Worm (Caenorhabditis elegans): Measurements from ENCODE around the gene T16G12.9.

Gene T16G12.9

DNA sequence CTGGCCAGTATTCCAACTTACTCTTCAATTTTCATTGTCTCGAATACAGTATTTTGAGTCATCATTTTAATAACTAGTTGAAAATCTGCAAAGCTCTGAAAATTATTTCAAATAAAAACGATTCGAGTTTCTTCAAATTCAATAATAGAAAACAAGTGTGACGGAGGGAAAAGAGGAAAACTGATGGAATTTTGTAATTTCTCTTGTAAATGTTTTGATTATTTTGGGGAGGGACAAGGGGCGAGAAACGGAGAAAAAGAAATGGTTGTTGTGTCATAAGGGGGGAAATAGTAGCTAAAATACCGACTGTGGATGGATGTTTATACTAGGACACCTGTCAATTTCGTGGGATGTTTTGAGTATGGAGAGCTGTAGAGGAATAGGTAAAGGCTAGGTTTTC, at the start of gene T16G12.9:
Gene T16G12.9, minus strand, starts transcription at position 101 of the 400 bp plus-strand sequence.
- no peak for TF ChIP-seq Y67H2A.10 (GFP tag; conservative IDR thresholded peaks at IDR 0.05)
- TF ChIP-seq bed-1 (GFP tag; IDR thresholded peaks at IDR 0.05): no peak
- no peak for TF ChIP-seq ceh-58 (GFP tag; IDR thresholded peaks at IDR 0.05)
- no peak for TF ChIP-seq mes-4 (tag; optimal IDR thresholded peaks at IDR 0.05)
- TF ChIP-seq egl-18 (GFP tag; IDR thresholded peaks at IDR 0.05): no peak
- TF ChIP-seq nhr-80 (tag; optimal IDR thresholded peaks at IDR 0.05): no peak
- TF ChIP-seq Y56A3A.18 (GFP tag; IDR thresholded peaks at IDR 0.05): no peak
- no peak for TF ChIP-seq F33H1.4 (GFP tag; IDR thresholded peaks at IDR 0.05)
- TF ChIP-seq ztf-28 (GFP tag; IDR thresholded peaks at IDR 0.05): no peak
- no peak for TF ChIP-seq ztf-25 (GFP tag; IDR thresholded peaks at IDR 0.05)
- TF ChIP-seq unc-62 (GFP tag; optimal IDR thresholded peaks at IDR 0.05): no peak

DNA sequence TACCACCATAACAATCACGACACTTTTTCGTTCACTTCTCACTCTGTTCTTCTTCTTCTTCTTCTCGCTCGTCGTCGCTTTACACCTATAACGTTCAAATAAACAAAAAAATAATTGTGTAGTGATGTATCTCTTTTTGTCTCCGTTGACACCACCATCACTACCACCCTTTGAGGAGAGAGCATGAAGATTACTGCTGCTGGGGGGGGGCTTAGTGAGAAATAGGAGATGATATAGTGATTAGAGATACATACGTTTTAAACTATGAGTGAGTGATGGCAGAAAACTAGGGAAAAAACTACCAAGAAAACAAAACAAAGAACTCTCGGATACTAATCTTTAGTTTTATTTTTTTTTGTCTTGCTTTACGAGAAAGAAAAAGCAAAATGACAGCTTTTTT, 48.3 kb upstream of the T16G12.9 start:
- TF ChIP-seq snpc-4 (GFP tag; optimal IDR thresholded peaks at IDR 0.05): no peak
- no peak for TF ChIP-seq snpc-4 (tag; optimal IDR thresholded peaks at IDR 0.05)
- no peak for TF ChIP-seq K11D2.4 (GFP tag; IDR thresholded peaks at IDR 0.05)
- TF ChIP-seq efl-1 (GFP tag; optimal IDR thresholded peaks at IDR 0.05): no peak
- TF ChIP-seq F55B11.4 (tag; optimal IDR thresholded peaks at IDR 0.05; ENCODE audit: borderline replicate concordance, insufficient read depth): no peak
- no peak for TF ChIP-seq unc-130 (GFP tag; optimal IDR thresholded peaks at IDR 0.05)
- TF ChIP-seq K12H6.12 (tag; optimal IDR thresholded peaks at IDR 0.05): no peak
- TF ChIP-seq repo-1 (tag; optimal IDR thresholded peaks at IDR 0.05): no peak
- TF ChIP-seq madf-6 (GFP tag; IDR thresholded peaks at IDR 0.05): no peak
- TF ChIP-seq T26A5.8 (tag; optimal IDR thresholded peaks at IDR 0.05): no peak
- TF ChIP-seq chd-7 (tag; optimal IDR thresholded peaks at IDR 0.05): no peak

ce11 chrIII:10123586-10124233, 45.7 kb upstream of the T16G12.9 start, which contains the start of gene ttll-4:
Gene ttll-4 (plus strand): TSS chrIII:10124183.
- TF ChIP-seq Y95B8A.8 (GFP tag; IDR thresholded peaks at IDR 0.05) (peak; percentile 31; the same call in 1 of the 2 replicates), die-1 (tag; optimal IDR thresholded peaks at IDR 0.05) (no peak), F33H1.4 (GFP tag; IDR thresholded peaks at IDR 0.05) (0 out of 2 replicates have a peak, but pooled peaks have one; percentile 32), ztf-25 (GFP tag; IDR thresholded peaks at IDR 0.05) (0 out of 2 replicates have a peak, but pooled peaks have one; percentile 56), somi-1 (GFP tag; optimal IDR thresholded peaks at IDR 0.05) (no peak), F57A8.1 (GFP tag; optimal IDR thresholded peaks at IDR 0.05) (no peak), dox-1 (GFP tag; IDR thresholded peaks at IDR 0.05) (peak; percentile 81), madf-10 (tag; optimal IDR thresholded peaks at IDR 0.05) (no peak), ceh-27 (GFP tag; optimal IDR thresholded peaks at IDR 0.05) (peak; percentile 47), nhr-90 (tag; optimal IDR thresholded peaks at IDR 0.05) (no peak), mcd-1 (GFP tag; IDR thresholded peaks at IDR 0.05) (peak; percentile 90), hmg-20 (GFP tag; IDR thresholded peaks at IDR 0.05) (0 out of 2 replicates have a peak, but pooled peaks have one; percentile 23), T26A5.8 (tag; optimal IDR thresholded peaks at IDR 0.05) (no peak), ceh-40 (GFP tag; IDR thresholded peaks at IDR 0.05) (no peak), mes-4 (tag; optimal IDR thresholded peaks at IDR 0.05) (no peak), F49E8.2 (tag; optimal IDR thresholded peaks at IDR 0.05; ENCODE audit: insufficient read depth) (no peak), K12H6.12 (tag; optimal IDR thresholded peaks at IDR 0.05) (peak; percentile 22), zim-3 (tag; optimal IDR thresholded peaks at IDR 0.05) (no peak), attf-3 (GFP tag; conservative IDR thresholded peaks at IDR 0.05) (peak; percentile 48; the same call in 1 of the 2 replicates), snpc-1.3 (tag; optimal IDR thresholded peaks at IDR 0.05; ENCODE audit: insufficient read depth) (no peak), him-1 (tag; optimal IDR thresholded peaks at IDR 0.05) (no peak), sptf-2 (GFP tag; optimal IDR thresholded peaks at IDR 0.05) (no peak), snpc-4 (GFP tag; optimal IDR thresholded peaks at IDR 0.05) (peak; percentile 19), snpc-4 (tag; optimal IDR thresholded peaks at IDR 0.05) (no peak), Y67H2A.10 (GFP tag; conservative IDR thresholded peaks at IDR 0.05) (no peak), egl-44 (GFP tag; IDR thresholded peaks at IDR 0.05) (0 out of 2 replicates have a peak, but pooled peaks have one; percentile 16), rec-8 (tag; optimal IDR thresholded peaks at IDR 0.05) (peak in 1 of 2 experiments; percentile 11), ekl-4 (GFP tag; IDR thresholded peaks at IDR 0.05) (no peak), egrh-3 (GFP tag; IDR thresholded peaks at IDR 0.05) (peak; percentile 63), nfyb-1 (GFP tag; IDR thresholded peaks at IDR 0.05) (no peak), unc-130 (GFP tag; optimal IDR thresholded peaks at IDR 0.05) (peak; percentile 23)

Data from whole organism, young adult.